Worm (Caenorhabditis elegans) whole organism, late embryonic: ENCODE data around the gene F54H12.5.

Experiments
- K02D7.2 ChIP-seq: sonication (generic microtip); optimal IDR thresholded peaks from 2 replicates; lab custom pipeline; 2017; ENCODE audit warnings: mild to moderate bottlenecking, missing genetic modification characterization, missing compliant biosample characterization
- ahr-1 ChIP-seq: sonication (generic microtip); optimal IDR thresholded peaks from 2 replicates; lab custom pipeline; 2016; ENCODE audit warnings: missing genetic modification characterization, missing compliant biosample characterization
- ama-1 ChIP-seq: fragments of 150-350 bp; optimal IDR thresholded peaks from 2 replicates; lab custom pipeline; 2014
- ceh-45 ChIP-seq: fragments of 200-800 bp; sonication (Bioruptor generic); IDR thresholded peaks from 2 replicates; pipeline ENCODE4 v1.3.6; 2022; ENCODE audit warnings: missing genetic modification reagents, missing genetic modification characterization, missing compliant biosample characterization
- elt-2 ChIP-seq: sonication (generic microtip); optimal IDR thresholded peaks from 2 replicates; lab custom pipeline; 2016; ENCODE audit warnings: missing genetic modification reagents, missing genetic modification characterization, missing compliant biosample characterization
- elt-4 ChIP-seq: sonication (generic microtip); optimal IDR thresholded peaks from 2 replicates; lab custom pipeline; 2016; ENCODE audit warnings: missing genetic modification characterization, missing compliant biosample characterization
- ets-4 ChIP-seq: sonication (generic microtip); optimal IDR thresholded peaks from 2 replicates; lab custom pipeline; 2016; ENCODE audit warnings: missing genetic modification characterization, missing compliant biosample characterization
- fkh-10 ChIP-seq: fragments of 150-350 bp; optimal IDR thresholded peaks from 2 replicates; lab custom pipeline; 2014; ENCODE audit warnings: missing biosample characterization, missing genetic modification reagents, missing genetic modification characterization
- mec-3 ChIP-seq: sonication (generic microtip); optimal IDR thresholded peaks from 2 replicates; lab custom pipeline; 2016; ENCODE audit warnings: borderline replicate concordance, missing genetic modification characterization, missing compliant biosample characterization
- nhr-11 ChIP-seq: fragments of 150-350 bp; optimal IDR thresholded peaks from 2 replicates; lab custom pipeline; 2014; ENCODE audit warnings: missing biosample characterization, missing genetic modification characterization
- pha-4 ChIP-seq: fragments of 150-350 bp; optimal IDR thresholded peaks from 2 replicates; lab custom pipeline; 2018; ENCODE audit warnings: missing biosample characterization, missing genetic modification reagents, missing genetic modification characterization
- pqm-1 ChIP-seq: sonication (generic microtip); optimal IDR thresholded peaks from 2 replicates; lab custom pipeline; 2016; ENCODE audit warnings: missing genetic modification characterization, missing compliant biosample characterization
- ztf-16 ChIP-seq: sonication (generic microtip); optimal IDR thresholded peaks from 2 replicates; lab custom pipeline; 2017; ENCODE audit warnings: missing genetic modification characterization, missing compliant biosample characterization

- TF ChIP-seq fkh-10 (GFP tag; lab: Kevin White, UChicago) = no peak
- TF ChIP-seq ahr-1 (tag; lab: Kevin White, UChicago) = no peak
- no peak for TF ChIP-seq mec-3 (tag; lab: Kevin White, UChicago)
- TF ChIP-seq elt-2 (tag; lab: Kevin White, UChicago) = no peak
- no peak for TF ChIP-seq nhr-11 (tag; lab: Kevin White, UChicago)
- no peak for TF ChIP-seq K02D7.2 (tag; lab: Kevin White, UChicago)
- no peak for TF ChIP-seq pqm-1
- TF ChIP-seq ceh-45 (GFP tag; lab: Robert Waterston, UW) = no peak
- TF ChIP-seq pha-4 (tag; lab: Kevin White, UChicago) = no peak
- TF ChIP-seq ztf-16 = no peak
- no peak for TF ChIP-seq elt-4
- TF ChIP-seq ama-1 = no peak
- TF ChIP-seq ets-4 (tag; lab: Kevin White, UChicago) = no peak
These were observed 47.1 kb downstream of the F54H12.5 start, which contains the start of gene tag-250 for ce11 chrIII:7924821-7925220.
